Fruit fly (Drosophila melanogaster) whole organism, embryonic: ENCODE data around the gene CG10730.

Experiments used
- CG1603 ChIP-seq: fragments of 200-800 bp; sonication (Bioruptor generic); optimal IDR thresholded peaks from 2 replicates; lab custom pipeline; 2019; ENCODE audit warnings: missing biosample characterization, mild to moderate bottlenecking, missing genetic modification characterization, moderate library complexity
- CG16863 ChIP-seq: fragments of 200-800 bp; sonication (Bioruptor generic); optimal IDR thresholded peaks from 3 replicates; lab custom pipeline; 2016; ENCODE audit warnings: missing biosample characterization, missing genetic modification characterization
- CG6791 ChIP-seq: fragments of 200-800 bp; sonication (Bioruptor generic); IDR thresholded peaks from 3 replicates; pipeline ENCODE4 v1.3.6; 2022; ENCODE audit warnings: missing biosample characterization, missing genetic modification characterization; ENCODE audit not compliant: partially characterized antibody
- Pdp1 ChIP-seq, 2 experiments: fragments of 200-800 bp; sonication (Bioruptor generic); optimal IDR thresholded peaks; 3 replicates each; lab custom pipeline; 2016; ENCODE audit warnings: missing biosample characterization in 2 of 2, missing genetic modification characterization in 2 of 2, mild to moderate bottlenecking in 1 of 2, moderate library complexity in 1 of 2
- pnt ChIP-seq: fragments of 200-800 bp; sonication (Bioruptor generic); optimal IDR thresholded peaks from 3 replicates; lab custom pipeline; 2016; ENCODE audit warnings: missing biosample characterization, missing genetic modification characterization
- trem ChIP-seq: fragments of 200-800 bp; optimal IDR thresholded peaks from 3 replicates; lab custom pipeline; 2019; ENCODE audit warnings: missing biosample characterization, mild to moderate bottlenecking, missing genetic modification characterization, moderate library complexity

dm6 chr2L:20051172-20051893 is 20.7 kb downstream of the CG10730 start:
- no peak for TF ChIP-seq pnt (GFP tag; lab: Kevin White, UChicago)
- no peak for TF ChIP-seq CG16863 (GFP tag; lab: Kevin White, UChicago)
- TF ChIP-seq Pdp1 (GFP tag; optimal IDR thresholded peaks at IDR 0.05; lab: Kevin White, UChicago), result no peak
- TF ChIP-seq trem (tag; lab: Kevin White, UChicago), result no peak
- no peak for TF ChIP-seq CG6791 (GFP tag; lab: Robert Waterston, UW)
- no peak for TF ChIP-seq CG1603 (tag; lab: Kevin White, UChicago)
